Worm (Caenorhabditis elegans): ENCODE measurements around the gene str-134.

Gene str-134

DNA sequence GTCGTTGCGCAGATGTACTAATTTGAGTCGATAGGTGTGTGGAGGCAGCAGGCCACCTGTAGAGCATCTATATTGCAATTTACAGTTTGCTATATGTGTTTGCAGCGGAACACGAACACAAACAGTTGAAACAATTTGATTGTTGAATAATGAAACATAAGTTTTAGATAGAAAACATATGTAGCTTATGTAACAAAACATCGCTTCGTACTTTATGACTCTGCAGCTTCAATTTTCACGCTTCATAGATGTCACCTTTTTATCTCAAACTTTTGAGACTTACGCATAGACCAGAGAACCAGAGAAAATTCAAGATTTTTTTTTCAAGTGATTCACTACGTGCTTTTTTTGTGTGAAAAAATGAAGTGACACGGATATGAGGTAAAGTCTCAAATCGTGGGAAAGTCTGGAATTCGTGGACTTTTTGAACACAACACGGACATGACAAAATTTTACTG lies 19.5 kb upstream of the str-134 start, which contains the start of gene fbxb-72:
Gene fbxb-72 (minus strand): TSS at position 58 of the 458 bp plus-strand sequence.
- no peak for TF ChIP-seq fkh-10 (GFP tag; optimal IDR thresholded peaks at IDR 0.05)
- peak; percentile 26 for TF ChIP-seq ama-1 (optimal IDR thresholded peaks at IDR 0.05)
- peak; percentile 3 for TF ChIP-seq pqm-1 (tag; optimal IDR thresholded peaks at IDR 0.05)
- TF ChIP-seq elt-2 (tag; optimal IDR thresholded peaks at IDR 0.05) = peak; percentile 41
- peak; percentile 56 for TF ChIP-seq dve-1 (tag; optimal IDR thresholded peaks at IDR 0.05)
- no peak for TF ChIP-seq ceh-2 (tag; optimal IDR thresholded peaks at IDR 0.05)

DNA sequence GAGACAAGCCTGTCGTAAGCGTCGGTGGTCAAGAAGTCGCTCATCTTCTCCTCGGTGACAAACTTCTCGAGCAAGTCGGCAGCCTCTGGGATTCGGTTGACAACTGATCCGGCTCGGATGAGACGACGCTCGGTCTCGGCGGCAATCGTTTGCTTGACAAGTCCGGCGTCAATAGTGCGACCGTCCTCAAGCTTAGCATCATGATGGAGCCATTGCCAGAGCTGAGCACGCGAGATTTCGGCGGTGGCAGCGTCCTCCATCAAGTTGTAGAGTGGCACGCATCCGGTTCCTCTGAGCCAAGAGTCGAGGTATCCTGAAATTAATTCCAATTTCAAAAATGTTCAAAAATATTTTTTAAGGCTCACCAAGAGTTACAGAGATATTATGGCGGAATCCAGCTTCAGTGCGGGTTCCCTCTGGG lies 19.0 kb upstream of the str-134 start:
- TF ChIP-seq pha-2 (tag; optimal IDR thresholded peaks at IDR 0.05) (no peak), ceh-19 (GFP tag; optimal IDR thresholded peaks at IDR 0.05) (no peak), ama-1 (optimal IDR thresholded peaks at IDR 0.05) (no peak), ztf-16 (tag; optimal IDR thresholded peaks at IDR 0.05) (no peak), tbx-2 (tag; optimal IDR thresholded peaks at IDR 0.05) (no peak), K09A11.1 (tag; optimal IDR thresholded peaks at IDR 0.05; ENCODE audit: insufficient read depth) (no peak)

DNA sequence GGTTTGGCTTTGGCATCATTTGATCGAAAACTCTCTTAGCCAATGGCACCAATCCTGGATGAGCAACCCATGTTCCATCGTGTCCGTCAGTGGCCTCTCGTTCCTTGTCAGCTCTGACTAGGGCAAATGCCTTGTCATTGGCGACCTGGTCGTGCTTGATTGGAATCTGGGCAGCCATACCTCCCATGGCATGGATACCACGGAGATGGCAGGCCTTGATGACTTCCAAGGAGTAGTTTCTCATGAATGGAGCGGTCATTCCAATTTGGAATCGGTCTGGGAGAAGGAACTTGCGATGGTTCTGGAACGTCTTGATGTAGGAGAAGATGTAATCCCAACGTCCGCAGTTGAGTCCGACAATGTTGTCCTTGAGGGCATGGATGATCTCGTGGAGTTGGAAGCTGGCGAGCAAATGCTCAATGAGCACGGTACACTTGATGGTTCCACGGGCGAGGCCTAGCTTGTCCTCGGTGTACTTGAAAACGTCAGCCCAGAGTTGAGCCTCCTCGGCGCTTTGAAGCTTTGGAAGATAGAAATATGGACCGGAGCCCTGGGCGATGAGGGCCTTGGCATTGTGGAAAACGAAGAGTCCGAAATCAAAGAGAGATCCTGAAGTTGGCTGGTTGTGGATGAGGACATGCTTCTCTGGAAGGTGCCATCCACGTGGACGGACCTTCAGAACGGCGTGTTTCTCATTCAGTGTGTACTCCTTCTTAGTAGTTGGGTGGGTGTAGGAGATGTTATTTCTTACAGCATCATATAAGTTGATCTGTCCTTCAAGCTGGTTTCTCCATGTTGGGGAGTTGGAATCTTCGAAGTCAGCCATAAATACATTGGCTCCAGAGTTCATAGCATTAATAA lies 18.3 kb upstream of the str-134 start:
- TF ChIP-seq syd-9 (tag; optimal IDR thresholded peaks at IDR 0.05) = peak; percentile 21
- no peak for TF ChIP-seq madf-2 (tag; optimal IDR thresholded peaks at IDR 0.05)

DNA sequence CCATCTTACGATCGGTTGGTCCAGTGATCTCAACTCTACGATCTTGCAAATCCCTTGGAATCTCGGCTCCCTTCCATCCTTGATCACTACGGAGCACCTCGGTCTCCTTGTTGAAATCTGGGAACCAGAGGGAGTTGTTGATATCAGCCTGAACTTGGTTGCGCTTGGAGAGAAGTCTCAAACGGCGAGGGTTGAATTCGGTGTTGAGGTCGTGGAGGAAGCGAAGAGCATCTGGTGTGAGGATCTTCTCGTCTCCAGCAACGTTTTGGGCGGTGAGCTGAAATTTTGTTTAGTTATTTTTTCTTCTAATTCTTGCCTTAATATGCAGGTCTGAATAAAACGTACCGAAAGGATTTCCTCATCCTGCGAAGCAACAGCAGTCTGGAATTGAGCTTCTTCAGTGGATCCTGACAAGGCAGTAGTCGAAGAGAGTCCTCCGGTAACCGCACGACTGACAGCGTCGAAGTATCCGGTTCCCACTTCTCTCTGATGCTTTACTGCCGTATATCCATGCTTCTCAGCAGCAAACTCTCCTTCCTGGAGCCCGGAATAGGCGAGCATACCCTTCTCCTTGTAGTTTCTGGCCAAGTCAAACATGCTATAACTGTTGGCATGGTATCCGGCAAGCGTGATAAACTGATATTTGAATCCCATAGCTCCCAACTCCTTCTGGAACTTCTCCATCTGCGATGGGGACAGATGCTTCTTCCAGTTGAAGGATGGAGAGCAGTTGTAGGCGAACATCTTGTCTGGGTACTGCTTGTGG lies 17.5 kb upstream of the str-134 start:
- TF ChIP-seq dmd-4 (tag; optimal IDR thresholded peaks at IDR 0.05; ENCODE audit: borderline replicate concordance) (no peak), sdc-2 (tag; optimal IDR thresholded peaks at IDR 0.05) (no peak), F13H6.1 (tag; optimal IDR thresholded peaks at IDR 0.05) (no peak)

DNA sequence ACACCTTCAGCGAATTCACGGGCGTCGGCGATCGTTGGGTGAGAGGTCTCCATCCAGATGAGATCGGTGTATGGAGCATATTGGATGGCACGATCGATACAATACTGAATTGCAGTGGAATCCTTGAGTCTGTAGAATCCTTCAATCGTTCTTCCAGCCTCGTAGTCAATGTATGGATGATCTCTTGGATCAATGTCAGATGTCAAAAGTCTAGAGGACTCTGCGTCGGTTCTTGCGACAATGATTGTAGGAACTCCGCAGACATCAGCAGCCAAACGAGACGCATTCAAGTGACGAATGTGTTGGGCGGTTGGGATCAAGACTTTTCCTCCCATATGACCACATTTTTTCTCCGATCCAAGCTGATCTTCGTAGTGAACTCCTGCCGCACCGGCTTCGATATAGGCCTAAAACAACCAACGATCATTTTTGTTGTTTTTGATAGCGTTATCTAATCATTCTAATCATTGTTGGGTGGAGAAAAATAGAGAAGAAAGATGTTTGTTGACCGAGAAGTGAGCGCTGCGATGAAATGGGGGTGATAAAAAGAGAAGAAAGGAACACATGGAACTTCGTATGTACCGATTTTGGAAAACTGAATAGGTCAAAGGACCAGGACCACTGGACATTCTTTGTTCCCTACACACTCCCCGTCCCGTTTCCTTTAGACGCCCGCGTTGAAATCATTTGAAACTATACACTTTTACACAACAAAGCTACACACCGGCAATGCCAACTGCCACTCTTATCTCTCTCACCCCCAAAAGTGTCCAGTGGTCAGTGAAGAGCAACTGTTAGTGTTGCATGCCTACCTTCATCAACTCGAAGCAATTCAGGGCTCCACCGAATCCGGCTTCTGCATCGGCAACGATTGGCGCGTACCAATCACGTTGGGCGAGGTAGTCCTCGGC lies 16.6 kb upstream of the str-134 start:
- TF ChIP-seq elt-2 (tag; optimal IDR thresholded peaks at IDR 0.05) (peak; percentile 37), fkh-6 (tag; optimal IDR thresholded peaks at IDR 0.05) (no peak), lim-6 (tag; optimal IDR thresholded peaks at IDR 0.05) (no peak), nhr-232 (tag; optimal IDR thresholded peaks at IDR 0.05) (no peak), ztf-16 (tag; optimal IDR thresholded peaks at IDR 0.05) (no peak), pha-4 (tag; optimal IDR thresholded peaks at IDR 0.05) (no peak)

DNA sequence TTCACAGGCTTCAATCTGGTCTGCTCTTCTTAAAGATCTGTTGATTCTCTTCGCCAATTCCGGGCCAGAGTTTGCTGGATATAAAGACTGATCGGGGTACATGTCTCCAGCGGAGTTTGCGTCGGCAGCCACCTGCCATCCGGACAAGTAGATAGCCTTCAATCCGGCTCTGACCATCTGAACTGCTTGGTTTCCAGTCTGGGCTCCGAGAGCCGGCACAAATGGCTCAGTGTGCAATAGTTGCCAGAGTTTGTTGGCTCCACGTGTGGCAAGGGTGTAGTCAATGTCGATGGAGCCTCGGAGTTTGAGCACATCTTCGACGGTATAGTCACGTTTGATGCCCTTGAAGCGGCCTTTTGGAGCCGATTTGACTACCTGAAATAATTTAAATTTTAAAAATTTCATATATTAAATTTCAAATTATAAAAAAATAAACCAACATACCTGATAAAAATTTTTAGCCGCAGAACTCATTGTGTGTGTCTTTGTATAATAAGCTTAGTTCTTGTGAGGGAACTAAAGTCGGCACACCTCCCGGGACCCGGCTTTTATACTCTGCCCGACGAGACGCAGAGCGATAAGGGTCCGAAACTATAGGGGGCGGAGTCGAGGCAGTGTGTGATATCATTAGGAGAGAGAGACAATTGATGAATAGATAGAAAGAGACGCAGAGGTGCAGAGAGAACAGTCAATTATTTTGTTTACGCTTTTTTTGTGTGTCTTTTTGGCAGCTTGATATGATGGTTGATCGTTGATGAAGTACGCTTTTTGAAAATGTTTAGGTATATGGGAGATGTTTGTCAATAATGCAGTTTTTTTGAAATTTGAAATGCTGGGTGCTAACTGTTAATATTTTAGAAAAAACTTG lies 15.7 kb upstream of the str-134 start, which contains the start of the genes icl-1 and srh-2:
Gene icl-1 (minus strand): TSS at position 521 of the 868 bp plus-strand sequence.
Gene srh-2 (plus strand): TSS at position 818 of the 868 bp plus-strand sequence.
- TF ChIP-seq ceh-22 (tag; optimal IDR thresholded peaks at IDR 0.05) (no peak), pag-3 (tag; optimal IDR thresholded peaks at IDR 0.05; ENCODE audit: borderline replicate concordance) (no peak), lim-6 (tag; optimal IDR thresholded peaks at IDR 0.05) (no peak), hlh-30 (tag; optimal IDR thresholded peaks at IDR 0.05; ENCODE audit: insufficient read depth) (no peak), nhr-11 (tag; optimal IDR thresholded peaks at IDR 0.05) (no peak), ceh-45 (GFP tag; IDR thresholded peaks at IDR 0.05) (no peak), elt-2 (tag; optimal IDR thresholded peaks at IDR 0.05) (peak; percentile 78), nfya-1 (tag; optimal IDR thresholded peaks at IDR 0.05) (peak; percentile 19), pat-9 (tag; optimal IDR thresholded peaks at IDR 0.05) (no peak), K02D7.2 (tag; optimal IDR thresholded peaks at IDR 0.05) (peak; percentile 2), hlh-8 (tag; optimal IDR thresholded peaks at IDR 0.05) (no peak), ceh-34 (tag; optimal IDR thresholded peaks at IDR 0.05) (no peak), zip-5 (tag; optimal IDR thresholded peaks at IDR 0.05) (no peak), unc-55 (GFP tag; optimal IDR thresholded peaks at IDR 0.05) (peak; percentile 19), fkh-6 (tag; optimal IDR thresholded peaks at IDR 0.05) (no peak), ceh-6 (GFP tag; optimal IDR thresholded peaks at IDR 0.05) (no peak), ceh-9 (tag; optimal IDR thresholded peaks at IDR 0.05) (no peak), lin-11 (tag; optimal IDR thresholded peaks at IDR 0.05) (no peak), nhr-232 (tag; optimal IDR thresholded peaks at IDR 0.05) (no peak)
